Worm (Caenorhabditis elegans): ENCODE results near the gene srz-102.

ce11 chrV:16728431-16728830 is 41.1 kb downstream of the srz-102 start, which contains the start of gene fbxa-127:
- TF ChIP-seq nhr-90 (tag; optimal IDR thresholded peaks at IDR 0.05; ENCODE audit: poor library complexity) (no peak), lin-39 (tag; optimal IDR thresholded peaks at IDR 0.05) (no peak), hpl-2 (GFP tag; optimal IDR thresholded peaks at IDR 0.05) (no peak), ceh-82 (tag; optimal IDR thresholded peaks at IDR 0.05) (no peak), lin-13 (GFP tag; optimal IDR thresholded peaks at IDR 0.05) (no peak), blmp-1 (tag; optimal IDR thresholded peaks at IDR 0.05) (no peak), lir-3 (tag; optimal IDR thresholded peaks at IDR 0.05; ENCODE audit: poor library complexity) (no peak), egl-13 (tag; optimal IDR thresholded peaks at IDR 0.05) (no peak), nhr-11 (tag; optimal IDR thresholded peaks at IDR 0.05) (no peak), dpl-1 (GFP tag; optimal IDR thresholded peaks at IDR 0.05) (no peak), nhr-28 (tag; optimal IDR thresholded peaks at IDR 0.05) (no peak)
